Fruit fly (Drosophila melanogaster): Measurements from ENCODE around the gene sty.

Gene sty

DNA sequence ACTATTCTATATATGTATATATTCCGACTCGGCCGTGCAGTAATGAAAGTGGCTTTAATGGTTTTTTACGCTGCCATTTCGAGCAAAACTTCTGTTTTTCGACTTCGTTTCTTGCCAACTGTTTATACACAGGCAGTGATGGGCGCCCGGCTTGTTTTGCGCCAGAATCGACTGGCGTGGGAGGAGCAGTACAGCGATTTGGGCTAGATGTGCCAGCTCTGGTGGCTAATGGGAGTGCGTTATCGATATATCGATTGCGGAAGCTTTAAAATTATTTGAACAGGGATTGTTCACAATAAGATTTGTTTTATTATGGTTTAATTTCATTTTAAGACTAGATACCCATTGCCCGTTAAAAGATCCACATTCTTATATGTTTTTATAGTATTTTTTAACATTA is 46.4 kb upstream of the sty start, which contains the start of gene CG14971 (continued):
- TF ChIP-seq nerfin-1 (tag; optimal IDR thresholded peaks at IDR 0.05) (peak; percentile 0), CG3407 (GFP tag; optimal IDR thresholded peaks at IDR 0.05) (no peak), Dek (tag; optimal IDR thresholded peaks at IDR 0.05) (peak; percentile 51), CG17802 (tag; optimal IDR thresholded peaks at IDR 0.05) (no peak), CG33213 (GFP tag; optimal IDR thresholded peaks at IDR 0.05) (peak; percentile 37), stc (GFP tag; IDR thresholded peaks at IDR 0.05) (no peak), Dll (GFP tag; IDR thresholded peaks at IDR 0.05; ENCODE audit: partially characterized antibody) (peak; percentile 85), en (GFP tag; optimal IDR thresholded peaks at IDR 0.05) (no peak), BEAF-32 (GFP tag; optimal IDR thresholded peaks at IDR 0.05) (peak; percentile 89), cad (GFP tag; optimal IDR thresholded peaks at IDR 0.05) (no peak), CTCF (GFP tag; optimal IDR thresholded peaks at IDR 0.05) (no peak), amos (GFP tag; IDR thresholded peaks at IDR 0.05; ENCODE audit: partially characterized antibody) (peak; percentile 86), CG18619 (GFP tag; optimal IDR thresholded peaks at IDR 0.05) (peak; percentile 34), wdn (GFP tag; IDR thresholded peaks at IDR 0.05) (no peak), CG3163 (GFP tag; optimal IDR thresholded peaks at IDR 0.05) (peak; percentile 26), CG10462 (GFP tag; optimal IDR thresholded peaks at IDR 0.05) (no peak), CG7556 (GFP tag; optimal IDR thresholded peaks at IDR 0.05) (no peak), CG2199 (GFP tag; IDR thresholded peaks at IDR 0.05) (no peak), Sox100B (GFP tag; optimal IDR thresholded peaks at IDR 0.05) (no peak), CG18599 (GFP tag; optimal IDR thresholded peaks at IDR 0.05) (peak; percentile 53), MBD-R2 (GFP tag; IDR thresholded peaks at IDR 0.05) (peak; percentile 91), Blimp-1 (GFP tag; optimal IDR thresholded peaks at IDR 0.05) (no peak), Max (GFP tag; optimal IDR thresholded peaks at IDR 0.05) (peak; percentile 28), Ets97D (GFP tag; optimal IDR thresholded peaks at IDR 0.05) (peak; percentile 67), CG7786 (GFP tag; optimal IDR thresholded peaks at IDR 0.05) (peak; percentile 41), Elba2 (GFP tag; optimal IDR thresholded peaks at IDR 0.05) (peak; percentile 94), eve (GFP tag; optimal IDR thresholded peaks at IDR 0.05) (no peak), NC2β (GFP tag; optimal IDR thresholded peaks at IDR 0.05) (peak; percentile 48), Ssrp (tag; optimal IDR thresholded peaks at IDR 0.05) (no peak), bab2 (GFP tag; optimal IDR thresholded peaks at IDR 0.05) (peak; percentile 37), nau (GFP tag; optimal IDR thresholded peaks at IDR 0.05) (no peak), CG4854 (GFP tag; optimal IDR thresholded peaks at IDR 0.05) (no peak), CG17186 (GFP tag; optimal IDR thresholded peaks at IDR 0.05) (peak; percentile 51), CG2889 (GFP tag; IDR thresholded peaks at IDR 0.05) (no peak), CG14710 (tag; optimal IDR thresholded peaks at IDR 0.05) (peak; percentile 58), CG6813 (GFP tag; optimal IDR thresholded peaks at IDR 0.05) (no peak), Trl (optimal IDR thresholded peaks at IDR 0.05) (no peak), Trl (GFP tag; optimal IDR thresholded peaks at IDR 0.05) (peak; percentile 48), zfh1 (GFP tag; IDR thresholded peaks at IDR 0.05) (0 out of 3 replicates have a peak, but pooled peaks have one; percentile 17), CG14965 (GFP tag; optimal IDR thresholded peaks at IDR 0.05; ENCODE audit: borderline replicate concordance) (no peak), CG10321 (GFP tag; IDR thresholded peaks at IDR 0.05) (no peak), zen (tag; optimal IDR thresholded peaks at IDR 0.05) (peak; percentile 75), gem (tag; optimal IDR thresholded peaks at IDR 0.05) (no peak), usp (GFP tag; optimal IDR thresholded peaks at IDR 0.05) (no peak), CG8765 (GFP tag; IDR thresholded peaks at IDR 0.05) (no peak), peb (GFP tag; IDR thresholded peaks at IDR 0.05) (no peak), chm (GFP tag; IDR thresholded peaks at IDR 0.05) (no peak), vvl (GFP tag; IDR thresholded peaks at IDR 0.05) (peak; percentile 67), HLH54F (GFP tag; optimal IDR thresholded peaks at IDR 0.05) (peak; percentile 63), CG42726 (GFP tag; IDR thresholded peaks at IDR 0.05; ENCODE audit: partially characterized antibody) (peak; percentile 77), PHDP (tag; optimal IDR thresholded peaks at IDR 0.05) (peak; percentile 8), dm (GFP tag; optimal IDR thresholded peaks at IDR 0.05) (peak; percentile 67)
